Worm (Caenorhabditis elegans) whole organism, midembryonic: ENCODE results near the gene ppm-2.

ENCODE experiments used
- T22C8.4 ChIP-seq: fragments of 200-800 bp; sonication (Bioruptor generic); IDR thresholded peaks from 2 replicates; pipeline ENCODE4 v1.3.6; 2022; ENCODE audit warnings: missing genetic modification characterization, missing compliant biosample characterization
- cog-1 ChIP-seq: sonication (generic microtip); optimal IDR thresholded peaks from 2 replicates; lab custom pipeline; 2016; ENCODE audit warnings: missing genetic modification characterization, missing compliant biosample characterization
- flt-1 ChIP-seq: fragments of 200-800 bp; sonication (Bioruptor generic); IDR thresholded peaks from 2 replicates; pipeline ENCODE4 v1.3.6; 2022; ENCODE audit warnings: missing genetic modification characterization, missing compliant biosample characterization
- klf-2 ChIP-seq: fragments of 200-800 bp; sonication (Bioruptor generic); conservative IDR thresholded peaks from 2 replicates; pipeline ENCODE4 v1.3.6; 2022; ENCODE audit warnings: missing genetic modification reagents, missing genetic modification characterization, missing compliant biosample characterization
- med-1 ChIP-seq: sonication (generic microtip); optimal IDR thresholded peaks from 2 replicates; lab custom pipeline; 2017; ENCODE audit warnings: missing genetic modification characterization, mild to moderate bottlenecking, missing compliant biosample characterization, antibody characterized with exemption, missing genetic modification reagents; ENCODE audit not compliant: insufficient read depth
- ref-1 ChIP-seq: fragments of 200-800 bp; sonication (Bioruptor generic); conservative IDR thresholded peaks from 2 replicates; pipeline ENCODE4 v1.3.6; 2022; ENCODE audit warnings: missing genetic modification reagents, missing genetic modification characterization, missing compliant biosample characterization
- tab-1 ChIP-seq: fragments of 200-800 bp; sonication (Bioruptor generic); IDR thresholded peaks from 2 replicates; pipeline ENCODE4 v1.3.6; 2022; ENCODE audit warnings: missing genetic modification characterization, missing compliant biosample characterization
- ztf-23 ChIP-seq: fragments of 200-800 bp; sonication (Bioruptor generic); IDR thresholded peaks from 2 replicates; pipeline ENCODE4 v1.3.6; 2022; ENCODE audit warnings: missing genetic modification reagents, missing genetic modification characterization, missing compliant biosample characterization
- ztf-29 ChIP-seq: fragments of 200-800 bp; sonication (Bioruptor generic); IDR thresholded peaks from 2 replicates; pipeline ENCODE4 v1.3.6; 2022; ENCODE audit warnings: missing genetic modification reagents, missing genetic modification characterization, missing compliant biosample characterization

DNA sequence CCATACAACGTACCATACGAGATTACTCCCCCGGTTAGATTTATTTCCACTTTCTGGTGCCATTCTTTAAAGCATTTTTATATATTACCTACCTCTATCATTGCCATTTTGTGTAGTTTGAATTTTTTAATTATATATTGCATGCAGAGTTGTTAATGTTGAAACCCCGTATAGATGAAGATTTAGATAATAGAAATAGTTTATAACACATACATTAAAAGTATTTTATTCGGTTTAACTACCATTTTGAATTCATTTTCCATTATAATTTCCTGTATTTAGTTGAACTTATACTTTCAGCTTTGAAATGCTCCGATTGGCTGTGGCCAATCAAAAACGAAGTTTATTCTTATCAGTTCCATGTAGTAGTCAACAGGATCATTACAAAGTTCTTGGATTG is 47.5 kb downstream of the ppm-2 start, which contains the start of gene dnj-18:
- TF ChIP-seq tab-1 (GFP tag; lab: Robert Waterston, UW) (no peak), T22C8.4 (GFP tag; lab: Robert Waterston, UW) (no peak), ztf-23 (GFP tag; lab: Robert Waterston, UW) (no peak), flt-1 (GFP tag; lab: Robert Waterston, UW) (no peak), klf-2 (GFP tag; lab: Robert Waterston, UW) (no peak), med-1 (GFP tag; lab: Kevin White, UChicago) (no peak), ref-1 (GFP tag; lab: Robert Waterston, UW) (no peak), ztf-29 (no peak), cog-1 (tag; lab: Kevin White, UChicago) (no peak)
